Worm (Caenorhabditis elegans) whole organism, mixed stage, embryonic: ENCODE data around the gene ndnf-1.

Source experiments
- ces-1 ChIP-seq: fragments of 150-350 bp; optimal IDR thresholded peaks from 2 replicates; lab custom pipeline; 2014; ENCODE audit warnings: missing biosample characterization, missing genetic modification reagents, missing genetic modification characterization
- elt-3 ChIP-seq: fragments of 150-350 bp; optimal IDR thresholded peaks from 2 replicates; lab custom pipeline; 2014; ENCODE audit warnings: missing biosample characterization, missing genetic modification characterization
- lin-13 ChIP-seq: fragments of 150-350 bp; optimal IDR thresholded peaks from 2 replicates; lab custom pipeline; 2014; ENCODE audit warnings: missing biosample characterization, missing genetic modification characterization
- mep-1 ChIP-seq: fragments of 150-350 bp; optimal IDR thresholded peaks from 2 replicates; lab custom pipeline; 2017; ENCODE audit warnings: missing biosample characterization, missing genetic modification reagents, missing genetic modification characterization, inconsistent platforms
- nhr-12 ChIP-seq: fragments of 150-350 bp; optimal IDR thresholded peaks from 2 replicates; lab custom pipeline; 2014; ENCODE audit warnings: missing biosample characterization, missing genetic modification characterization
- nhr-76 ChIP-seq: sonication (generic microtip); optimal IDR thresholded peaks from 2 replicates; lab custom pipeline; 2017; ENCODE audit warnings: missing biosample characterization, missing genetic modification characterization
- pha-4 ChIP-seq: fragments of 150-350 bp; optimal IDR thresholded peaks from 2 replicates; lab custom pipeline; 2018; ENCODE audit warnings: missing biosample characterization, missing genetic modification reagents, missing genetic modification characterization
- sem-2 ChIP-seq: fragments of 200-800 bp; sonication (Bioruptor generic); optimal IDR thresholded peaks from 2 replicates; lab custom pipeline; 2018; ENCODE audit warnings: mild to moderate bottlenecking, missing genetic modification characterization, missing compliant biosample characterization
- snpc-4 ChIP-seq: fragments of 150-350 bp; optimal IDR thresholded peaks from 2 replicates; lab custom pipeline; 2014; ENCODE audit warnings: missing biosample characterization, missing genetic modification characterization
- tbx-8 ChIP-seq: fragments of 200-800 bp; sonication (Bioruptor generic); optimal IDR thresholded peaks from 2 replicates; lab custom pipeline; 2018; ENCODE audit warnings: mild to moderate bottlenecking, missing genetic modification characterization, moderate library complexity, missing compliant biosample characterization
- unc-62 ChIP-seq: fragments of 150-350 bp; optimal IDR thresholded peaks from 2 replicates; lab custom pipeline; 2014; ENCODE audit warnings: missing biosample characterization, missing genetic modification reagents, missing genetic modification characterization
- ztf-11 ChIP-seq: fragments of 150-350 bp; optimal IDR thresholded peaks from 2 replicates; lab custom pipeline; 2014; ENCODE audit warnings: missing biosample characterization, missing genetic modification characterization

DNA sequence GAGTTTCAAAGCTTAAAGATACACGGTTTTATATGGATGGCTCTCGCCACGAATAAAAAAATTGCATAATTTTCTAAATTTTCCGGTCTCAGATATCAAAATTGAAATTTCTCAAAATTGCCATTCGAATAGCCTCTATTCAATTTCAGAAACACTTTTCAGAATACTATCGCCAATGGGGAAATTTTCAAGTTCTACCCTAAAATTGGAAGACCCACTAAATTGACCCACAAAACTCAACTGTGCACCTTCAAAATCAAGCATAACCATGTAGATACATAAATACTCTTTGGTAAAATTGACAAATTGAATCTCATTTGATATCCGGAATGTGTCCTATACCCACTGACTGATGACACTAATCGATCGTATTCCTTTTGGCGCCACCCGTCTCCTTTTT lies 12.5 kb downstream of the ndnf-1 start:
- TF ChIP-seq nhr-76 (tag; lab: Kevin White, UChicago) (no peak), ces-1 (GFP tag; lab: Kevin White, UChicago) (no peak), pha-4 (tag; lab: Kevin White, UChicago) (no peak), snpc-4 (tag; lab: Kevin White, UChicago) (no peak), lin-13 (tag; lab: Kevin White, UChicago) (no peak), nhr-12 (tag; lab: Kevin White, UChicago) (no peak), sem-2 (no peak), tbx-8 (no peak), elt-3 (no peak), mep-1 (tag; lab: Kevin White, UChicago) (no peak), unc-62 (GFP tag; lab: Kevin White, UChicago) (no peak), ztf-11 (tag; lab: Kevin White, UChicago) (no peak)
